Worm (Caenorhabditis elegans): ENCODE results near the gene C07A4.3.

C07A4.3 gene

ce11 chrX:10141264-10141663 is 33.5 kb upstream of the C07A4.3 start:
- no peak for TF ChIP-seq fos-1 (tag; optimal IDR thresholded peaks at IDR 0.05)
- TF ChIP-seq snpc-4 (tag; optimal IDR thresholded peaks at IDR 0.05), result no peak
- no peak for TF ChIP-seq ZK546.5 (tag; optimal IDR thresholded peaks at IDR 0.05)
- no peak for TF ChIP-seq blmp-1 (tag; optimal IDR thresholded peaks at IDR 0.05; ENCODE audit: insufficient read depth)
- no peak for TF ChIP-seq lin-39 (tag; optimal IDR thresholded peaks at IDR 0.05)
- TF ChIP-seq sma-9 (GFP tag; optimal IDR thresholded peaks at IDR 0.05), result no peak
- no peak for TF ChIP-seq sma-9 (tag; optimal IDR thresholded peaks at IDR 0.05)
- no peak for TF ChIP-seq ama-1 (optimal IDR thresholded peaks at IDR 0.05)
- no peak for TF ChIP-seq sem-4 (tag; optimal IDR thresholded peaks at IDR 0.05)
- no peak for TF ChIP-seq skn-1 (tag; optimal IDR thresholded peaks at IDR 0.05)
- TF ChIP-seq nhr-237 (tag; optimal IDR thresholded peaks at IDR 0.05), result no peak
- TF ChIP-seq nhr-23 (tag; optimal IDR thresholded peaks at IDR 0.05), result no peak
- TF ChIP-seq mab-5 (tag; optimal IDR thresholded peaks at IDR 0.05), result no peak
- TF ChIP-seq ztf-11 (tag; optimal IDR thresholded peaks at IDR 0.05), result no peak
- TF ChIP-seq aly-2 (tag; optimal IDR thresholded peaks at IDR 0.05), result no peak
- no peak for TF ChIP-seq nhr-77 (tag; optimal IDR thresholded peaks at IDR 0.05)
- no peak for TF ChIP-seq elt-3 (tag; optimal IDR thresholded peaks at IDR 0.05)
- no peak for TF ChIP-seq lin-13 (GFP tag; optimal IDR thresholded peaks at IDR 0.05)

ce11 chrX:10141963-10142431 is 32.8 kb upstream of the C07A4.3 start, which contains the start of gene oac-14:
Gene oac-14 (minus strand): TSS chrX:10142013.
- peak; percentile 93 for TF ChIP-seq fos-1 (tag; optimal IDR thresholded peaks at IDR 0.05)
- peak; percentile 41 for TF ChIP-seq nhr-129 (tag; optimal IDR thresholded peaks at IDR 0.05)
- peak in 1 of 2 experiments; percentile 12 for TF ChIP-seq lsy-2 (tag; optimal IDR thresholded peaks at IDR 0.05)
- TF ChIP-seq gmeb-1 (tag; optimal IDR thresholded peaks at IDR 0.05), result peak; percentile 51
- TF ChIP-seq sma-3 (GFP tag; optimal IDR thresholded peaks at IDR 0.05), result peak; percentile 47
- no peak for TF ChIP-seq R02D3.7 (tag; optimal IDR thresholded peaks at IDR 0.05)
- no peak for TF ChIP-seq unc-39 (tag; optimal IDR thresholded peaks at IDR 0.05)
- no peak for TF ChIP-seq nhr-77 (tag; optimal IDR thresholded peaks at IDR 0.05)
- TF ChIP-seq F13H6.1 (tag; optimal IDR thresholded peaks at IDR 0.05), result peak; percentile 87
- TF ChIP-seq blmp-1 (tag; optimal IDR thresholded peaks at IDR 0.05; ENCODE audit: insufficient read depth), result no peak
- peak; percentile 90 for TF ChIP-seq sma-9 (GFP tag; optimal IDR thresholded peaks at IDR 0.05)
- no peak for TF ChIP-seq sma-9 (tag; optimal IDR thresholded peaks at IDR 0.05)
- TF ChIP-seq crh-2 (tag; optimal IDR thresholded peaks at IDR 0.05), result peak; percentile 78

DNA sequence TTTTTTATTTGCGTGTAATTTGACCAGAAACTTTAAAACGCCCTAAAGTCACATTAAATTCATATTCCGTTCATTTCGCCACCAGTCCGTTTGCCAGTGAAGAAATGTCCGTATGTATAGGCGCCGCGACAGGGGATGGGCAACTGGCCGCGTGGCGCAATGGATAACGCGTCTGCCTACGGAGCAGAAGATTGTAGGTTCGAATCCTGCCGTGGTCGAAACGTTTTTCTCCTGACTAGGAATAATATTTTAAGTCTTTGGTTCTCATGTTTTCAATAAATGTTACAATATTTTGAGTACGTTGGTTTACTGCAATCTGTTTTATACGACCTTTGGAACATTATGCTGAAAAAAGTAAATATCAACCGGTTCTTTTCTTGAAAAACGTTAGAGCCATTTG is 29.8 kb upstream of the C07A4.3 start:
- TF ChIP-seq sem-4 (tag; optimal IDR thresholded peaks at IDR 0.05), result peak; percentile 16
- TF ChIP-seq lin-11 (tag; optimal IDR thresholded peaks at IDR 0.05), result no peak
- peak; percentile 49 for TF ChIP-seq unc-55 (GFP tag; optimal IDR thresholded peaks at IDR 0.05)
- no peak for TF ChIP-seq nhr-6 (tag; optimal IDR thresholded peaks at IDR 0.05)
- TF ChIP-seq zag-1 (tag; optimal IDR thresholded peaks at IDR 0.05), result no peak
- TF ChIP-seq sma-3 (GFP tag; optimal IDR thresholded peaks at IDR 0.05), result peak; percentile 66
- peak; percentile 23 for TF ChIP-seq nhr-11 (tag; optimal IDR thresholded peaks at IDR 0.05)
- no peak for TF ChIP-seq alr-1 (tag; optimal IDR thresholded peaks at IDR 0.05)
- peak; percentile 27 for TF ChIP-seq gmeb-1 (tag; optimal IDR thresholded peaks at IDR 0.05)
- no peak for TF ChIP-seq R02D3.7 (tag; optimal IDR thresholded peaks at IDR 0.05)
- TF ChIP-seq ceh-16 (tag; optimal IDR thresholded peaks at IDR 0.05), result peak; percentile 14
- TF ChIP-seq C34F6.9 (tag; optimal IDR thresholded peaks at IDR 0.05), result peak; percentile 53
- peak; percentile 40 for TF ChIP-seq Y55F3AM.14 (GFP tag; optimal IDR thresholded peaks at IDR 0.05)
- no peak for TF ChIP-seq skn-1 (tag; optimal IDR thresholded peaks at IDR 0.05)
- no peak for TF ChIP-seq nhr-25 (tag; optimal IDR thresholded peaks at IDR 0.05)
- peak; percentile 51 for TF ChIP-seq F13H6.1 (tag; optimal IDR thresholded peaks at IDR 0.05)
- TF ChIP-seq peb-1 (tag; optimal IDR thresholded peaks at IDR 0.05), result no peak
- peak; percentile 7 for TF ChIP-seq blmp-1 (tag; optimal IDR thresholded peaks at IDR 0.05; ENCODE audit: insufficient read depth)
- TF ChIP-seq ztf-11 (tag; optimal IDR thresholded peaks at IDR 0.05), result no peak
- no peak for TF ChIP-seq ztf-1 (GFP tag; conservative IDR thresholded peaks at IDR 0.05)
- TF ChIP-seq nhr-237 (tag; optimal IDR thresholded peaks at IDR 0.05), result no peak
- TF ChIP-seq snpc-4 (tag; optimal IDR thresholded peaks at IDR 0.05), result no peak
- no peak for TF ChIP-seq elt-3 (tag; optimal IDR thresholded peaks at IDR 0.05)
- peak; percentile 79 for TF ChIP-seq sma-9 (GFP tag; optimal IDR thresholded peaks at IDR 0.05)
- no peak for TF ChIP-seq sma-9 (tag; optimal IDR thresholded peaks at IDR 0.05)
- TF ChIP-seq aly-2 (tag; optimal IDR thresholded peaks at IDR 0.05), result no peak
- no peak for TF ChIP-seq mbf-1 (tag; optimal IDR thresholded peaks at IDR 0.05)
- no peak for TF ChIP-seq mdl-1 (tag; optimal IDR thresholded peaks at IDR 0.05)
- peak; percentile 59 for TF ChIP-seq nhr-21 (tag; optimal IDR thresholded peaks at IDR 0.05)
- no peak for TF ChIP-seq lin-39 (tag; optimal IDR thresholded peaks at IDR 0.05)
- peak; percentile 80 for TF ChIP-seq crh-2 (tag; optimal IDR thresholded peaks at IDR 0.05)
- no peak for TF ChIP-seq nhr-10 (tag; optimal IDR thresholded peaks at IDR 0.05)
- peak; percentile 49 for TF ChIP-seq nhr-129 (tag; optimal IDR thresholded peaks at IDR 0.05)
- TF ChIP-seq fos-1 (tag; optimal IDR thresholded peaks at IDR 0.05), result peak; percentile 35
- TF ChIP-seq lsy-2 (tag; optimal IDR thresholded peaks at IDR 0.05), result peak; percentile 35 to 49
- TF ChIP-seq unc-39 (tag; optimal IDR thresholded peaks at IDR 0.05), result no peak
- no peak for TF ChIP-seq ZK546.5 (tag; optimal IDR thresholded peaks at IDR 0.05)
- peak; percentile 68 for TF ChIP-seq lin-13 (GFP tag; optimal IDR thresholded peaks at IDR 0.05)
- TF ChIP-seq ztf-4 (tag; optimal IDR thresholded peaks at IDR 0.05), result peak; percentile 36
- TF ChIP-seq elt-1 (tag; optimal IDR thresholded peaks at IDR 0.05), result no peak
- no peak for TF ChIP-seq egl-27 (tag; optimal IDR thresholded peaks at IDR 0.05)
- peak; percentile 29 for TF ChIP-seq mab-5 (tag; optimal IDR thresholded peaks at IDR 0.05)
- TF ChIP-seq nhr-23 (tag; optimal IDR thresholded peaks at IDR 0.05), result no peak
- no peak for TF ChIP-seq unc-62 (GFP tag; optimal IDR thresholded peaks at IDR 0.05)
